Worm (Caenorhabditis elegans): ENCODE results near the gene C26F1.3.

C26F1.3 gene

DNA sequence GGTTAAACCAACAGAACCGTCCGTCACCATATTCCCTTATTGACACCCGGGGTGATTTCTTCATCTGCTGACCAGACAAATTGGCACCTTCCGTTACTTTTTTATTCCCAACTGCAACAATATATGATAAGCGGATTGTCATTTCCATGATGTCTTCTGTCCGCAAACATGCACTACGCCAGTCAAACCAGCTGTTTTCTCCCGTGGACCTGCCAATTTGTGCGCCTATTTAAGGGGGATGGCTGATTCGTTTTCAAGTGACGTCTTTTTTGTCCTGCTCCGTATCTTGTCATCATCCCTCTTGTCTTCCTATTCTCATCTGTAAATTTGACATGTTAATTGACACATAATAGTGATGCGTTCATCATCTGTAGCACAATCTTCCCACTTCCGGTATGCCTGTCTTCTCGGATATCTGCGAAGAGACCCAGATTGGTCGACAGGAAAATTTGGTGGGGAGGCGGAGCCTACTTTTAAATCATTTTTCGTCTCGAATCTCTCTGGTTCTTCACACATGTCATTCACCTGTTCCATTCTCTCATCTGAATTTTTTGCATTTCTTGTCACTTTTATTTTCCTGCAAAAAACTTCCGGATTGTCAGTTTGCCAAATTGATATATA lies 29.0 kb upstream of the C26F1.3 start:
- peak; percentile 92 for TF ChIP-seq nhr-80 (tag; optimal IDR thresholded peaks at IDR 0.05)
- peak; percentile 58 for TF ChIP-seq unc-62 (GFP tag; optimal IDR thresholded peaks at IDR 0.05)
- TF ChIP-seq madf-10 (tag; optimal IDR thresholded peaks at IDR 0.05) = no peak
- peak; percentile 79 for TF ChIP-seq ets-4 (GFP tag; optimal IDR thresholded peaks at IDR 0.05)
- peak; percentile 67 for TF ChIP-seq ztf-22 (GFP tag; optimal IDR thresholded peaks at IDR 0.05)
- peak; percentile 87 for TF ChIP-seq atf-7 (tag; optimal IDR thresholded peaks at IDR 0.05)
- no peak for TF ChIP-seq hlh-12 (tag; optimal IDR thresholded peaks at IDR 0.05)
- peak; percentile 3 for TF ChIP-seq nhr-90 (tag; optimal IDR thresholded peaks at IDR 0.05)
- TF ChIP-seq let-607 (tag; optimal IDR thresholded peaks at IDR 0.05) = peak; percentile 90 to 94
- TF ChIP-seq lin-40 (tag; optimal IDR thresholded peaks at IDR 0.05) = no peak
- no peak for TF ChIP-seq ztf-25 (GFP tag; IDR thresholded peaks at IDR 0.05)

DNA sequence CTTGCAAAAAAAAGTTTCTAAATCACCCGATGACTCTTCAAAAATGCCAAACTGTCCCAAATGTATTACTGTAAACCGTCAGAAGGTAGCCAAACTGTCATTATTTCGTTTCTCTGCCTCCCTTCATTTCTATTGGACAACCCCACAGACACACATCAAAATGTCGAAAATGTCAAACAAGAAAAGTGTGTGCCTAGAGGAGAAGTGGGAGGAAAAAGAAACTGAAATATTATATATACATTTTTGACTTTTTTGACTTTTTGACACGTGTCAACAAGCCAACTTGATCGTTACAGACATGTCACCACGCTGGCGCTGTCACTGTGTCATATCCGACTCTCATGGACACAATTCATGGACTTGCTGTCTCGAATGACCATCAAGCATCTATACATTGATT lies 27.4 kb upstream of the C26F1.3 start:
- no peak for TF ChIP-seq C06A6.2 (GFP tag; conservative IDR thresholded peaks at IDR 0.05)
- no peak for TF ChIP-seq athp-1 (tag; optimal IDR thresholded peaks at IDR 0.05)
- peak; percentile 85 to 92 for TF ChIP-seq let-607 (tag; optimal IDR thresholded peaks at IDR 0.05)
- peak; percentile 62 for TF ChIP-seq nhr-80 (tag; optimal IDR thresholded peaks at IDR 0.05)

DNA sequence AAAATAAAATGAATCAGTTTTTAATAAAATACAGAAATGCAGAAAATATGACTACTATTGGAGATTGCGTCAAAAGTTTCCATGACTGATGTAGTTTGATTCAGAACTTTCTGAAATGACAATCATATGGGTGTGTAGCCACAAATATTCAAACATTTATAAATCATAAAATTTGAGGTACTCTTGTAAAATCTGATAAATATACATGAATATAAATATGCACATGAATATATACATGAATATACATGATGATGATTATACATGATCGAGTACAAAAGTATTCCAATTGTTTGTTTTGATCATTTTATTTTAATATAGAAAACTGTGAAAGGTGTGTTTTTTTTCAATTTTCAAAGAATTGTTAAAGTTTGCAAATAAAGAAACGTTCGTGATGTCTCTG lies 22.5 kb upstream of the C26F1.3 start, which contains the start of gene T05B11.4:
Gene T05B11.4 (minus strand): TSS at position 101 of the 400 bp plus-strand sequence.
- no peak for TF ChIP-seq cebp-2 (GFP tag; IDR thresholded peaks at IDR 0.05)
- TF ChIP-seq dpl-1 (GFP tag; optimal IDR thresholded peaks at IDR 0.05) = no peak
- TF ChIP-seq C06A6.2 (GFP tag; conservative IDR thresholded peaks at IDR 0.05) = no peak
- TF ChIP-seq sea-2 (GFP tag; IDR thresholded peaks at IDR 0.05) = no peak
- TF ChIP-seq bed-1 (GFP tag; IDR thresholded peaks at IDR 0.05) = no peak
- TF ChIP-seq attf-6 (GFP tag; IDR thresholded peaks at IDR 0.05) = no peak
- TF ChIP-seq ceh-100 (GFP tag; IDR thresholded peaks at IDR 0.05) = no peak
- no peak for TF ChIP-seq him-1 (tag; optimal IDR thresholded peaks at IDR 0.05)
- TF ChIP-seq nfya-2 (GFP tag; IDR thresholded peaks at IDR 0.05) = no peak
- TF ChIP-seq lag-1 (GFP tag; IDR thresholded peaks at IDR 0.05) = no peak
- no peak for TF ChIP-seq ztf-18 (tag; optimal IDR thresholded peaks at IDR 0.05)
- TF ChIP-seq nhr-179 (tag; optimal IDR thresholded peaks at IDR 0.05) = no peak
- no peak for TF ChIP-seq aptf-3 (GFP tag; IDR thresholded peaks at IDR 0.05)
- TF ChIP-seq lin-40 (tag; optimal IDR thresholded peaks at IDR 0.05) = no peak
- no peak for TF ChIP-seq rec-8 (tag; optimal IDR thresholded peaks at IDR 0.05)
- TF ChIP-seq dox-1 (GFP tag; IDR thresholded peaks at IDR 0.05) = no peak
- TF ChIP-seq lsy-27 (tag; optimal IDR thresholded peaks at IDR 0.05; ENCODE audit: borderline replicate concordance, insufficient read depth) = no peak
- no peak for TF ChIP-seq lin-35 (GFP tag; optimal IDR thresholded peaks at IDR 0.05)
- no peak for TF ChIP-seq ztf-25 (GFP tag; IDR thresholded peaks at IDR 0.05)

DNA sequence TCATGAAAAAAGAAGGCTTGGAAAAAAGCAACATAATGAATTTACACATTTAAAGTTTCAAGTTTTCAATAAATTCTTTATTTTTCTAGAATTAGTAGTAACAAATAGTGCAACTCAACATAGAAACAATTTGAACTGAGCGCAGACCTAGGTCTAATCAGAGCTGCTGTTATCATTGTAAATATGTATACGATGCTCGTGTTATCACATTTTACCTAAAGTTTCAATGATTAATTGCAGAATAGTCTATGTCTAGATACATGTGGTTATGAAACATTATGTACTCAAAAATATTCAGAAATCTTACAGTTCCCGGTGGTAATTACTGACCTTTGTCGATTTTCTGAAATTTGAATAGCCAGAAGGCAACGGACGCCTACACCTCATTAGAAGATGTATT lies 21.1 kb upstream of the C26F1.3 start:
- TF ChIP-seq ceh-58 (GFP tag; IDR thresholded peaks at IDR 0.05) (no peak), ekl-4 (GFP tag; IDR thresholded peaks at IDR 0.05) (no peak), F10E7.11 (tag; optimal IDR thresholded peaks at IDR 0.05) (no peak)

DNA sequence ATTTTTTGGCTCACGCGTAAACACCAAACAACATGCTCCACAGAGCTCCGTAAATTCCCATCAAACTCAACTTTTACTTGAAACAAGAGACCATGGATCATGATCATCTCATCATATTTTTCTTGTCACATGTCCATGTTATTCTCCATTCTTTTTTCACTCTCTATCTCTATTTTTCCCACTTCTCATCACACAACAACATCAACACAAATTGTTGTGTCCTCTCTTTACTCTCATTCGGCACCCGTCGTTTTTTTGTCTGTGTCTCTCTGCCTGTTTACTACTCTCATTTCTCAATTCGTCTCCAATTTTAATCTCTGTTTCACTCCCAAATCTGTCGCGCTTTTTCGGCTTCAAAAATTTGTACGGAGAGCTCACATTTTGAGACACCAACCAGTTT lies 17.8 kb upstream of the C26F1.3 start:
- TF ChIP-seq gei-17 (GFP tag; optimal IDR thresholded peaks at IDR 0.05) = no peak
- no peak for TF ChIP-seq let-526 (GFP tag; IDR thresholded peaks at IDR 0.05)
- no peak for TF ChIP-seq nhr-179 (tag; optimal IDR thresholded peaks at IDR 0.05)
- no peak for TF ChIP-seq sptf-2 (GFP tag; optimal IDR thresholded peaks at IDR 0.05)
- no peak for TF ChIP-seq dpff-1 (tag; optimal IDR thresholded peaks at IDR 0.05)
- no peak for TF ChIP-seq attf-5 (GFP tag; optimal IDR thresholded peaks at IDR 0.05)
- TF ChIP-seq lin-40 (tag; optimal IDR thresholded peaks at IDR 0.05) = peak; percentile 33
- TF ChIP-seq ceh-27 (GFP tag; optimal IDR thresholded peaks at IDR 0.05) = peak; percentile 44
- TF ChIP-seq somi-1 (GFP tag; optimal IDR thresholded peaks at IDR 0.05) = peak; percentile 61
- TF ChIP-seq hmg-1.2 (GFP tag; IDR thresholded peaks at IDR 0.05) = no peak
- no peak for TF ChIP-seq ztf-3 (GFP tag; optimal IDR thresholded peaks at IDR 0.05)
- no peak for TF ChIP-seq ama-1 (optimal IDR thresholded peaks at IDR 0.05)
- TF ChIP-seq ama-1 (GFP tag; optimal IDR thresholded peaks at IDR 0.05) = no peak
- TF ChIP-seq B0035.1 (tag; optimal IDR thresholded peaks at IDR 0.05) = no peak

Measured in whole organism, young adult.